Worm (Caenorhabditis elegans) whole organism, young adult: Measurements from ENCODE around the gene R155.5.

Experiments used
- D2030.7 ChIP-seq: fragments of 200-800 bp; sonication (Bioruptor generic); IDR thresholded peaks from 2 replicates; pipeline ENCODE4 v1.3.6; 2022; ENCODE audit warnings: missing genetic modification reagents, missing genetic modification characterization, missing compliant biosample characterization
- F49E8.2 ChIP-seq: sonication (generic microtip); optimal IDR thresholded peaks from 3 replicates; lab custom pipeline; 2017; ENCODE audit warnings: missing genetic modification characterization, mild to moderate bottlenecking, missing compliant biosample characterization, antibody characterized with exemption, moderate library complexity; ENCODE audit not compliant: insufficient read depth
- F57A8.1 ChIP-seq: fragments of 200-800 bp; sonication (Bioruptor generic); optimal IDR thresholded peaks from 2 replicates; lab custom pipeline; 2018; ENCODE audit warnings: mild to moderate bottlenecking, missing genetic modification characterization, moderate library complexity, missing compliant biosample characterization
- Y67H2A.10 ChIP-seq: fragments of 200-800 bp; sonication (Bioruptor generic); conservative IDR thresholded peaks from 2 replicates; pipeline ENCODE4 v1.3.6; 2022; ENCODE audit warnings: missing genetic modification reagents, missing genetic modification characterization, missing compliant biosample characterization
- akir-1 ChIP-seq: fragments of 200-800 bp; sonication (Bioruptor generic); optimal IDR thresholded peaks from 2 replicates; lab custom pipeline; 2018; ENCODE audit warnings: mild to moderate bottlenecking, missing genetic modification characterization, moderate library complexity, missing compliant biosample characterization
- athp-1 ChIP-seq: sonication (generic microtip); optimal IDR thresholded peaks from 2 replicates; lab custom pipeline; 2017; ENCODE audit warnings: mild to moderate bottlenecking, missing genetic modification characterization, missing compliant biosample characterization
- attf-5 ChIP-seq: fragments of 200-800 bp; sonication (Bioruptor generic); optimal IDR thresholded peaks from 2 replicates; lab custom pipeline; 2018; ENCODE audit warnings: mild to moderate bottlenecking, missing genetic modification characterization, missing compliant biosample characterization
- ceh-27 ChIP-seq: fragments of 200-800 bp; sonication (Bioruptor generic); optimal IDR thresholded peaks from 2 replicates; lab custom pipeline; 2018; ENCODE audit warnings: mild to moderate bottlenecking, missing genetic modification characterization, moderate library complexity, missing compliant biosample characterization
- ceh-40 ChIP-seq: fragments of 200-800 bp; sonication (Bioruptor generic); IDR thresholded peaks from 2 replicates; pipeline ENCODE4 v1.3.6; 2022; ENCODE audit warnings: missing genetic modification characterization, missing compliant biosample characterization
- chd-7 ChIP-seq: sonication (generic microtip); optimal IDR thresholded peaks from 2 replicates; lab custom pipeline; 2016; ENCODE audit warnings: mild to moderate bottlenecking, missing genetic modification characterization, moderate library complexity, missing compliant biosample characterization
- die-1 ChIP-seq: sonication (generic microtip); optimal IDR thresholded peaks from 2 replicates; lab custom pipeline; 2016; ENCODE audit warnings: missing genotype, mild to moderate bottlenecking, missing genetic modification characterization, missing compliant biosample characterization
- egrh-3 ChIP-seq: fragments of 200-800 bp; sonication (Bioruptor generic); IDR thresholded peaks from 2 replicates; pipeline ENCODE4 v1.3.6; 2022; ENCODE audit warnings: missing genetic modification reagents, missing genetic modification characterization, missing compliant biosample characterization
- ekl-4 ChIP-seq: fragments of 200-800 bp; sonication (Bioruptor generic); IDR thresholded peaks from 2 replicates; pipeline ENCODE4 v1.3.6; 2022; ENCODE audit warnings: missing genetic modification reagents, missing genetic modification characterization, missing compliant biosample characterization
- hlh-12 ChIP-seq: sonication (generic microtip); optimal IDR thresholded peaks from 2 replicates; lab custom pipeline; 2016; ENCODE audit warnings: missing genetic modification characterization, missing compliant biosample characterization
- hmg-1.2 ChIP-seq: fragments of 200-800 bp; sonication (Bioruptor generic); IDR thresholded peaks from 2 replicates; pipeline ENCODE4 v1.3.6; 2022; ENCODE audit warnings: missing genetic modification reagents, missing genetic modification characterization, missing compliant biosample characterization
- lag-1 ChIP-seq: fragments of 200-800 bp; sonication (Bioruptor generic); IDR thresholded peaks from 2 replicates; pipeline ENCODE4 v1.3.6; 2022; ENCODE audit warnings: missing genetic modification reagents, missing genetic modification characterization, missing compliant biosample characterization
- let-526 ChIP-seq: fragments of 200-800 bp; sonication (Bioruptor generic); IDR thresholded peaks from 2 replicates; pipeline ENCODE4 v1.3.6; 2022; ENCODE audit warnings: missing genetic modification reagents, missing genetic modification characterization, missing compliant biosample characterization
- lin-26 ChIP-seq: fragments of 200-800 bp; sonication (Bioruptor generic); IDR thresholded peaks from 2 replicates; pipeline ENCODE4 v1.3.6; 2022; ENCODE audit warnings: missing genetic modification reagents, missing genetic modification characterization, missing compliant biosample characterization
- lin-54 ChIP-seq: fragments of 200-800 bp; sonication (Bioruptor generic); optimal IDR thresholded peaks from 2 replicates; lab custom pipeline; 2018; ENCODE audit warnings: mild to moderate bottlenecking, missing genetic modification characterization, missing compliant biosample characterization
- nfyb-1 ChIP-seq: fragments of 200-800 bp; sonication (Bioruptor generic); IDR thresholded peaks from 2 replicates; pipeline ENCODE4 v1.3.6; 2022; ENCODE audit warnings: missing genetic modification reagents, missing genetic modification characterization, missing compliant biosample characterization
- nhr-90 ChIP-seq: sonication (generic microtip); optimal IDR thresholded peaks from 2 replicates; lab custom pipeline; 2016; ENCODE audit warnings: missing genotype, mild to moderate bottlenecking, missing genetic modification characterization, missing compliant biosample characterization
- pha-4 ChIP-seq: fragments of 150-350 bp; sonication (generic microtip); optimal IDR thresholded peaks from 2 replicates; lab custom pipeline; 2014; ENCODE audit warnings: missing biosample characterization, missing genetic modification reagents, missing genetic modification characterization
- rec-8 ChIP-seq, 2 experiments: sonication (generic microtip); optimal IDR thresholded peaks; 2 replicates each; lab custom pipeline; 2016; ENCODE audit warnings: mild to moderate bottlenecking in 2 of 2, missing genetic modification characterization in 2 of 2, missing genetic modification reagents in 2 of 2, missing genotype in 2 of 2, missing biosample characterization in 1 of 2, missing compliant biosample characterization in 1 of 2, moderate library complexity in 1 of 2
- somi-1 ChIP-seq: fragments of 200-800 bp; sonication (Bioruptor generic); optimal IDR thresholded peaks from 2 replicates; lab custom pipeline; 2018; ENCODE audit warnings: mild to moderate bottlenecking, missing genetic modification characterization, missing compliant biosample characterization
- tlf-1 ChIP-seq: fragments of 200-800 bp; sonication (Bioruptor generic); optimal IDR thresholded peaks from 2 replicates; lab custom pipeline; 2018; ENCODE audit warnings: mild to moderate bottlenecking, missing genetic modification characterization, missing compliant biosample characterization
- unc-130 ChIP-seq: sonication (generic microtip); optimal IDR thresholded peaks from 2 replicates; lab custom pipeline; 2016; ENCODE audit warnings: missing genetic modification reagents, missing genetic modification characterization, missing compliant biosample characterization
- unc-62 ChIP-seq: fragments of 150-350 bp; optimal IDR thresholded peaks from 2 replicates; lab custom pipeline; 2014; ENCODE audit warnings: missing biosample characterization, missing genetic modification reagents, missing genetic modification characterization
- zfh-2 ChIP-seq: fragments of 200-800 bp; sonication (Bioruptor generic); conservative IDR thresholded peaks from 2 replicates; pipeline ENCODE4 v1.3.6; 2022; ENCODE audit warnings: missing genetic modification reagents, missing genetic modification characterization, missing compliant biosample characterization
- ztf-26 ChIP-seq: sonication (generic microtip); optimal IDR thresholded peaks from 2 replicates; lab custom pipeline; 2017; ENCODE audit warnings: missing genetic modification characterization, missing compliant biosample characterization

The R155.5 gene

DNA sequence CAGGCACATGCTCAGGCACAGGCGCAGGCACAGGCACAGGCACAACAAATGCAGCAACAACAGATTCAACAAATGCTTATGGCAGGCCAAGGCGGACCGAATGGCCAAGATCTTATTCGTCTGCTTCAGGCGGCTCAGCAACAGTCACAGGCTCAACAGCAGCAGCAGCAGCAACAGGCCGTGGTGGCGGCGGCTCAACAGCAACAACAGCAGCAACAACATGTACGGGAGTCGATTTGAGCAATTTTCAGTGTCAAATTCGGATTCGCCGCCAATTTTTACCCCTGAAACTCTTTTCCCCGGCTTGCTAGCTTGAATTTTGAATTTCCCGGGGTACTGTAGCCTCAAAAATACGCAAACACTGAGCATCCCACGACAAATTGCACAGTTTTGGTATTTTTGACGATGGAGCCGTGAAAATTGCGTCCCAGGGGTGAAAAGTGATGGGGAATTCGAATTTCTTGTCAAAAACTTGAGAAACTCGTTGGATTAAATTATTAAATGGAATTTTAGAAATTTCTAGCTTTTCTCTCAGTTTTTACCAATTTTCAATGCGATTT, 32.4 kb downstream of the R155.5 start (continued):
- TF ChIP-seq nhr-90 (tag; lab: Kevin White, UChicago), result no peak
- no peak for TF ChIP-seq chd-7
- TF ChIP-seq hlh-12, result no peak

DNA sequence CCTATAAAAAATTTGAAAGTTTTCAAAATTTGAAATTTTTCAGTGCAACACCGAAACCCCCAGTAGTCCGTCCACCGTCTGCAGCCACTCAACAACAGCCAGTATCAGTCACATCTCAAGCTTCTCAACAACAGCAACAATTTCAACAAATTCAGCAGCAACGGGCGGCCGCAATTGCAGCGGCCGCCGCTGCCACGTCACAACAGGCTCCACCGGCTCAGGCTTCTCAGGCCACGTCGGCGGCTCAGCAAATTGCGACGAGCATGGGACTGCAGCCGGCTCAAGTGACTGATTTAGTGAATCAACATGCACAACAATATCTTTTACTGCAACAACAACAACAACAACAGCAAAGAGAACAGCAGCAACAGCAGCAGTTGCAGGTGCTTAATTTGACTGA, 36.2 kb downstream of the R155.5 start:
- TF ChIP-seq attf-5 (GFP tag; lab: Kevin White, UChicago) (no peak), tlf-1 (GFP tag; lab: Kevin White, UChicago) (no peak), die-1 (tag; lab: Kevin White, UChicago) (no peak), ekl-4 (GFP tag; lab: Robert Waterston, UW) (no peak), egrh-3 (GFP tag; lab: Robert Waterston, UW) (peak; percentile 50; the same call in 1 of the 2 replicates), nfyb-1 (no peak), ceh-27 (GFP tag; lab: Kevin White, UChicago) (no peak), unc-130 (GFP tag; lab: Kevin White, UChicago) (no peak), hmg-1.2 (GFP tag; lab: Robert Waterston, UW) (no peak), lag-1 (GFP tag; lab: Robert Waterston, UW) (no peak), D2030.7 (GFP tag; lab: Robert Waterston, UW) (no peak), ceh-40 (GFP tag; lab: Robert Waterston, UW) (no peak), zfh-2 (peak; percentile 74)

DNA sequence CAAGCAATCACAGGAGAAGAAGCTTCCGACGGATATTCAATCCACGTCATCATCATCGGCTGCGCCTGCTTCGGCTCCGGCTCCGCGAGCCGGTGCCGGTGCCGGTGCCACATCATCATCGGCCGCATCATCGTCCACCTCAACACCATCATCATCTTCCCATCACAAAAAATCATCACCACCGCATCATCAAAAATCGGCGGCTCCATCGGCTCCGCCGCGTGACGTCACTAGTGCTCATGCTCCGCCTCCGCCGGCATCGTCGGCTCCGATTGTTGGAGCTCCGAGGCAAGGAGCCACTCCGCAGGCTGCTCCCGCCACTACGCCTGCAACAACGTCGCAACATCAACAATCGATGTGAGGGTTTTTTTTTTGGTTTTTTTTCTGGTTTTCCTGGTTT, 38.3 kb downstream of the R155.5 start:
- TF ChIP-seq lin-26 (GFP tag; lab: Robert Waterston, UW), result no peak
- peak; percentile 72; the same call in 1 of the 2 replicates for TF ChIP-seq egrh-3 (GFP tag; lab: Robert Waterston, UW)
- peak; percentile 73 for TF ChIP-seq zfh-2
- TF ChIP-seq F57A8.1 (GFP tag; lab: Kevin White, UChicago), result no peak
- TF ChIP-seq ekl-4 (GFP tag; lab: Robert Waterston, UW), result no peak
- peak; percentile 15; the same call in 1 of the 2 replicates for TF ChIP-seq nfyb-1

DNA sequence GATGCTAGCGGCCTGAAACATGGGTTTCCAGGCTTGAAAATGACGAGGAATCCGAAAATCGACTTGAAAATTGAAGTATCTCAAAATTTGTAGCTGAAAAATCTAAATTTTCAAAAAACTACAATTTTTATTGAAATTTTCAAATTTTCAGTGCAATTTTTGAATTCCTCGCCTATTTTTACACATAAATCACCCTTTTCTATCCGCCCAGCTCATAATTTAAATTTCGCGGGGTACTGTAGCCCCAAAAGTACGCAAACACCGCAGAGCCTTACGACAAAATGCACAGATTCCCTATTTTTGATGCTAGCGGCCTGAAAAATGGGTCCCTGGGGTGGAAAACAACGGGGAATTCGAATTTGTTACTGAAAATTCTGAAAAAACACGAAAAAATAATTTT, 38.8 kb downstream of the R155.5 start:
- no peak for TF ChIP-seq F49E8.2
- no peak for TF ChIP-seq lin-54 (GFP tag; lab: Kevin White, UChicago)
- TF ChIP-seq athp-1, result no peak
- TF ChIP-seq unc-130 (GFP tag; lab: Kevin White, UChicago), result no peak
- no peak for TF ChIP-seq Y67H2A.10
- no peak for TF ChIP-seq unc-62 (GFP tag; lab: Kevin White, UChicago)

DNA sequence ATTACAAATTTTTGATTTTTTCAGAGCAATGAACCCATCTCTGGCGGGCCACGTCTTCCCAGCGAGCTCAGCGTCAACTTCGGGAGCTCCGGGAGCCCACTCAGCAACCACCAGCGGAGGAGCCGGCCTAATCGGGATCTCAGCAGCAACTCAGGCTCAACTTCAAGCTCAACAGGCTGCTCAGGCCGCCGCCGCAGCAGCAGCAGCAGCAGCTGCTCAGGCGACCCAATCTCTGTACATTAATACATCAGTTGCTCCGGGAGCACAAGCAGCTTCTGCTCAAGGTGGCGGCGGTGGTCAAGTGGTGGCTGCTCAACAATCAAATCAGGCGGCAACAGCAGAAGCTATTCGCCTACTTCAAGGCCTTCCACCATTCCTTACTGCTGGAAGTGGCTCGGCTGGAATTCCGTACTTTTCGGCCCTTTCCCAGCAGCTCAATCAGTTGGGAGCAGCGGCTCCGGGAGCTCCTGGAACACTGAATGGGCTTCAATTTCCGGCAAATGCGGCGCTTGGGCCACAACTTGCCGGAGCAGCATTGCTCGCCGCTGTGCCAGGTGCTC, 39.5 kb downstream of the R155.5 start:
- TF ChIP-seq akir-1 (no peak), rec-8 (tag; optimal IDR thresholded peaks at IDR 0.05; lab: Kevin White, UChicago) (no peak), zfh-2 (peak; percentile 89), let-526 (GFP tag; lab: Robert Waterston, UW) (no peak), F57A8.1 (GFP tag; lab: Kevin White, UChicago) (no peak), pha-4 (tag; lab: Kevin White, UChicago) (no peak), egrh-3 (GFP tag; lab: Robert Waterston, UW) (peak; percentile 91), ztf-26 (no peak), somi-1 (GFP tag; lab: Kevin White, UChicago) (no peak)
- TF ChIP-seq, all 124 proteins: peak for 2
